Worm (Caenorhabditis elegans) whole organism, L4 larva: ENCODE results near the gene bath-5.

Experiments
- F10B5.3 ChIP-seq: sonication (generic microtip); optimal IDR thresholded peaks from 2 replicates; lab custom pipeline; 2016; ENCODE audit warnings: mild to moderate bottlenecking, missing genetic modification characterization, missing compliant biosample characterization
- F26F4.8 ChIP-seq: fragments of 200-800 bp; sonication (Bioruptor generic); conservative IDR thresholded peaks from 2 replicates; pipeline ENCODE4 v1.3.6; 2022; ENCODE audit warnings: missing genetic modification characterization, missing compliant biosample characterization
- F37D6.2 ChIP-seq: sonication (generic microtip); optimal IDR thresholded peaks from 2 replicates; lab custom pipeline; 2016; ENCODE audit warnings: mild to moderate bottlenecking, missing genetic modification characterization, missing compliant biosample characterization
- T20F7.1 ChIP-seq: fragments of 200-800 bp; sonication (Bioruptor generic); optimal IDR thresholded peaks from 2 replicates; lab custom pipeline; 2018; ENCODE audit warnings: mild to moderate bottlenecking, missing genetic modification characterization, missing compliant biosample characterization
- T26A8.4 ChIP-seq: fragments of 200-800 bp; sonication (Bioruptor generic); IDR thresholded peaks from 2 replicates; pipeline ENCODE4 v1.3.6; 2022; ENCODE audit warnings: missing genetic modification characterization, missing compliant biosample characterization
- Y5F2A.4 ChIP-seq: fragments of 200-800 bp; sonication (Bioruptor generic); optimal IDR thresholded peaks from 2 replicates; lab custom pipeline; 2018; ENCODE audit warnings: mild to moderate bottlenecking, missing genetic modification characterization, missing compliant biosample characterization
- Y75B8A.6 ChIP-seq: fragments of 200-800 bp; sonication (Bioruptor generic); IDR thresholded peaks from 2 replicates; pipeline ENCODE4 v1.3.6; 2022; ENCODE audit warnings: missing genetic modification reagents, missing genetic modification characterization, missing compliant biosample characterization
- aly-2 ChIP-seq: sonication (generic microtip); optimal IDR thresholded peaks from 2 replicates; lab custom pipeline; 2018; ENCODE audit warnings: missing biosample characterization, missing genetic modification characterization
- ceh-32 ChIP-seq: sonication (generic microtip); optimal IDR thresholded peaks from 2 replicates; lab custom pipeline; 2016; ENCODE audit warnings: mild to moderate bottlenecking, missing genetic modification characterization, missing compliant biosample characterization; ENCODE audit not compliant: poor library complexity
- ceh-44 ChIP-seq: fragments of 200-800 bp; sonication (Bioruptor generic); IDR thresholded peaks from 2 replicates; pipeline ENCODE4 v1.3.6; 2022; ENCODE audit warnings: missing genetic modification reagents, missing genetic modification characterization, missing compliant biosample characterization
- ceh-82 ChIP-seq: sonication (generic microtip); optimal IDR thresholded peaks from 2 replicates; lab custom pipeline; 2017; ENCODE audit warnings: missing biosample characterization, missing genetic modification characterization
- ces-1 ChIP-seq: fragments of 150-350 bp; sonication (generic microtip); optimal IDR thresholded peaks from 4 replicates; lab custom pipeline; 2014; ENCODE audit warnings: missing biosample characterization, missing genetic modification reagents, missing genetic modification characterization
- cey-2 ChIP-seq: sonication (generic microtip); optimal IDR thresholded peaks from 3 replicates; lab custom pipeline; 2017; ENCODE audit warnings: missing genetic modification characterization, mild to moderate bottlenecking, missing compliant biosample characterization, antibody characterized with exemption, borderline replicate concordance; ENCODE audit not compliant: insufficient read depth
- daf-12 ChIP-seq: fragments of 150-350 bp; optimal IDR thresholded peaks from 2 replicates; lab custom pipeline; 2014; ENCODE audit warnings: missing biosample characterization, missing genetic modification reagents, missing genetic modification characterization
- daf-19 ChIP-seq: fragments of 200-800 bp; sonication (Bioruptor generic); conservative IDR thresholded peaks from 2 replicates; pipeline ENCODE4 v1.3.6; 2022; ENCODE audit warnings: missing genetic modification characterization, missing compliant biosample characterization
- daf-8 ChIP-seq: fragments of 200-800 bp; sonication (Bioruptor generic); IDR thresholded peaks from 2 replicates; pipeline ENCODE4 v1.3.6; 2022; ENCODE audit warnings: missing genetic modification characterization, missing compliant biosample characterization
- dmd-6 ChIP-seq: fragments of 200-800 bp; sonication (Bioruptor generic); IDR thresholded peaks from 2 replicates; pipeline ENCODE4 v1.3.6; 2022; ENCODE audit warnings: missing genetic modification reagents, missing genetic modification characterization, missing compliant biosample characterization
- dmd-9 ChIP-seq: fragments of 200-800 bp; sonication (Bioruptor generic); IDR thresholded peaks from 2 replicates; pipeline ENCODE4 v1.3.6; 2022; ENCODE audit warnings: missing genetic modification reagents, missing genetic modification characterization, missing compliant biosample characterization
- dpl-1 ChIP-seq: fragments of 150-350 bp; optimal IDR thresholded peaks from 2 replicates; lab custom pipeline; 2014; ENCODE audit warnings: missing biosample characterization, missing genetic modification reagents, missing genetic modification characterization
- duxl-1 ChIP-seq: sonication (generic microtip); optimal IDR thresholded peaks from 2 replicates; lab custom pipeline; 2016; ENCODE audit warnings: mild to moderate bottlenecking, missing genetic modification characterization, moderate library complexity, missing compliant biosample characterization; ENCODE audit not compliant: poor library complexity
- dve-1 ChIP-seq: sonication (generic microtip); optimal IDR thresholded peaks from 2 replicates; lab custom pipeline; 2017; ENCODE audit warnings: antibody characterized with exemption, mild to moderate bottlenecking, missing genetic modification characterization, missing compliant biosample characterization; ENCODE audit not compliant: insufficient read depth
- egl-27 ChIP-seq: sonication (generic microtip); optimal IDR thresholded peaks from 3 replicates; lab custom pipeline; 2017; ENCODE audit warnings: missing biosample characterization, missing genetic modification reagents, missing genetic modification characterization
- fkh-10 ChIP-seq: fragments of 150-350 bp; optimal IDR thresholded peaks from 2 replicates; lab custom pipeline; 2014; ENCODE audit warnings: missing biosample characterization, missing genetic modification reagents, missing genetic modification characterization
- fos-1 ChIP-seq: fragments of 150-350 bp; optimal IDR thresholded peaks from 2 replicates; lab custom pipeline; 2014; ENCODE audit warnings: missing biosample characterization, missing genetic modification characterization
- gei-8 ChIP-seq: fragments of 200-800 bp; sonication (Bioruptor generic); optimal IDR thresholded peaks from 2 replicates; lab custom pipeline; 2018; ENCODE audit warnings: mild to moderate bottlenecking, missing genetic modification characterization, missing compliant biosample characterization
- hif-1 ChIP-seq, 2 experiments: sonication (generic microtip); optimal IDR thresholded peaks; 2 replicates each; lab custom pipeline; 2016 to 2017; ENCODE audit warnings: missing compliant biosample characterization in 2 of 2, missing genetic modification characterization in 2 of 2, missing genetic modification reagents in 2 of 2, missing genotype in 2 of 2, mild to moderate bottlenecking in 1 of 2
- hlh-11 ChIP-seq: fragments of 200-800 bp; sonication (Bioruptor generic); optimal IDR thresholded peaks from 2 replicates; lab custom pipeline; 2018; ENCODE audit warnings: mild to moderate bottlenecking, missing genetic modification characterization, missing compliant biosample characterization
- lim-7 ChIP-seq: fragments of 200-800 bp; sonication (Bioruptor generic); IDR thresholded peaks from 2 replicates; pipeline ENCODE4 v1.3.6; 2022; ENCODE audit warnings: missing genetic modification characterization, missing compliant biosample characterization
- lin-13 ChIP-seq: fragments of 150-350 bp; optimal IDR thresholded peaks from 2 replicates; lab custom pipeline; 2014; ENCODE audit warnings: missing biosample characterization, missing genetic modification reagents, missing genetic modification characterization
- lin-29 ChIP-seq: fragments of 200-800 bp; sonication (Bioruptor generic); IDR thresholded peaks from 2 replicates; pipeline ENCODE4 v1.3.6; 2022; ENCODE audit warnings: missing genetic modification reagents, missing genetic modification characterization, missing compliant biosample characterization
- lin-38 ChIP-seq: fragments of 200-800 bp; sonication (Bioruptor generic); IDR thresholded peaks from 2 replicates; pipeline ENCODE4 v1.3.6; 2022; ENCODE audit warnings: missing genetic modification reagents, missing genetic modification characterization, missing compliant biosample characterization
- lsy-2 ChIP-seq, 2 experiments: fragments of 150-350 bp in 1 of 2; sonication (generic microtip) in 1 of 2; optimal IDR thresholded peaks; 2 replicates each; lab custom pipeline; 2014 to 2017; ENCODE audit warnings: missing biosample characterization in 2 of 2, missing genetic modification characterization in 2 of 2
- mep-1 ChIP-seq: fragments of 150-350 bp; sonication (generic microtip); optimal IDR thresholded peaks from 3 replicates; lab custom pipeline; 2014; ENCODE audit warnings: missing biosample characterization, missing genetic modification characterization
- mes-2 ChIP-seq: sonication (generic microtip); optimal IDR thresholded peaks from 2 replicates; lab custom pipeline; 2016; ENCODE audit warnings: missing genotype, mild to moderate bottlenecking, missing genetic modification characterization, missing compliant biosample characterization; ENCODE audit not compliant: poor library complexity, severe bottlenecking
- mxl-2 ChIP-seq: fragments of 200-800 bp; sonication (Bioruptor generic); conservative IDR thresholded peaks from 2 replicates; pipeline ENCODE4 v1.3.6; 2022; ENCODE audit warnings: missing genetic modification reagents, missing genetic modification characterization, missing compliant biosample characterization
- nhr-10 ChIP-seq: fragments of 150-350 bp; optimal IDR thresholded peaks from 2 replicates; lab custom pipeline; 2014; ENCODE audit warnings: missing biosample characterization, missing genetic modification characterization
- nhr-11 ChIP-seq: fragments of 150-350 bp; optimal IDR thresholded peaks from 2 replicates; lab custom pipeline; 2014; ENCODE audit warnings: missing biosample characterization, missing genetic modification characterization
- nhr-28 ChIP-seq: fragments of 150-350 bp; optimal IDR thresholded peaks from 2 replicates; lab custom pipeline; 2014; ENCODE audit warnings: missing biosample characterization, missing genetic modification characterization
- nhr-41 ChIP-seq: fragments of 200-800 bp; sonication (Bioruptor generic); IDR thresholded peaks from 2 replicates; pipeline ENCODE4 v1.3.6; 2022; ENCODE audit warnings: missing genetic modification reagents, missing genetic modification characterization, missing compliant biosample characterization
- nhr-48 ChIP-seq: sonication (generic microtip); optimal IDR thresholded peaks from 2 replicates; lab custom pipeline; 2016; ENCODE audit warnings: mild to moderate bottlenecking, missing genetic modification characterization, missing compliant biosample characterization
- nhr-76 ChIP-seq: fragments of 150-350 bp; optimal IDR thresholded peaks from 2 replicates; lab custom pipeline; 2014; ENCODE audit warnings: missing biosample characterization, missing genetic modification characterization
- pqm-1 ChIP-seq: sonication (generic microtip); optimal IDR thresholded peaks from 2 replicates; lab custom pipeline; 2017; ENCODE audit warnings: missing biosample characterization, missing genetic modification characterization
- rbr-2 ChIP-seq: sonication (generic microtip); optimal IDR thresholded peaks from 2 replicates; lab custom pipeline; 2016; ENCODE audit warnings: missing genotype, missing genetic modification characterization, missing compliant biosample characterization
- sdz-12 ChIP-seq: fragments of 200-800 bp; sonication (Bioruptor generic); optimal IDR thresholded peaks from 2 replicates; lab custom pipeline; 2018; ENCODE audit warnings: mild to moderate bottlenecking, missing genetic modification characterization, missing compliant biosample characterization
- set-16 ChIP-seq: fragments of 200-800 bp; sonication (Bioruptor generic); IDR thresholded peaks from 2 replicates; pipeline ENCODE4 v1.3.6; 2022; ENCODE audit warnings: missing genetic modification reagents, missing genetic modification characterization, missing compliant biosample characterization
- snpc-4 ChIP-seq: fragments of 150-350 bp; optimal IDR thresholded peaks from 2 replicates; lab custom pipeline; 2014; ENCODE audit warnings: missing biosample characterization, missing genetic modification characterization
- spr-3 ChIP-seq: fragments of 200-800 bp; sonication (Bioruptor generic); optimal IDR thresholded peaks from 2 replicates; lab custom pipeline; 2018; ENCODE audit warnings: mild to moderate bottlenecking, missing genetic modification characterization, missing compliant biosample characterization
- tag-97 ChIP-seq: fragments of 200-800 bp; sonication (Bioruptor generic); IDR thresholded peaks from 2 replicates; pipeline ENCODE4 v1.3.6; 2022; ENCODE audit warnings: missing genetic modification characterization, missing compliant biosample characterization
- unc-39 ChIP-seq: sonication (generic microtip); optimal IDR thresholded peaks from 2 replicates; lab custom pipeline; 2017; ENCODE audit warnings: missing biosample characterization, missing genetic modification characterization
- zfp-2 ChIP-seq: sonication (generic microtip); optimal IDR thresholded peaks from 2 replicates; lab custom pipeline; 2016; ENCODE audit warnings: mild to moderate bottlenecking, missing genetic modification characterization, missing compliant biosample characterization

Gene bath-5

DNA sequence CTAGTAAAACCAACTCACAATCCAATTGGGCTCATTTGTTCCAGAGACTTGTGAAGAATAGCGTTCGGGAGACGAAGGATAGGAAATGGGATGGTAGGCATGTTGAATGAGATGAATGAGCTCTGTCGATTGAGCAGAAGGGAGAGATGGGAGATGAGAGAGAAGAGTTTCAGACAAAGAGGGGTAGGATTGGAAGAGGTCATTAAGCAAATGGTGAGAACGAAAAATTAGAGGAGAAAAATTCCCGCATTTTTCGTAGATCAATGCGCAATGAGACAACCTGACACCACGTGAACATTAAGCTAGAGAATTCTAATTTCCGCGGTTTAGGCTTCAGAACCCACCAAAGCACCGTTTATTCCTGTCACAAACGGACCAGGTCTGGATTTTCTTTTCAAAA, 32.2 kb upstream of the bath-5 start, which contains the start of gene F07E5.13:
F07E5.13 (minus strand) TSS at position 101 of the 400 bp plus-strand sequence.
- TF ChIP-seq tag-97 (GFP tag; lab: Robert Waterston, UW): no peak
- no peak for TF ChIP-seq F26F4.8 (GFP tag; lab: Robert Waterston, UW)

- TF ChIP-seq fkh-10 (peak; percentile 13), F26F4.8 (GFP tag; lab: Robert Waterston, UW) (no peak), nhr-10 (tag; lab: Kevin White, UChicago) (no peak), T26A8.4 (no peak), lin-29 (GFP tag; lab: Robert Waterston, UW) (no peak), Y75B8A.6 (no peak), T20F7.1 (GFP tag; lab: Kevin White, UChicago) (no peak), F10B5.3 (no peak), cey-2 (tag; lab: Kevin White, UChicago) (no peak), lim-7 (GFP tag; lab: Robert Waterston, UW) (no peak), dve-1 (tag; lab: Kevin White, UChicago) (no peak), spr-3 (GFP tag; lab: Kevin White, UChicago) (no peak), mes-2 (tag; lab: Kevin White, UChicago) (peak; percentile 81), nhr-76 (tag; lab: Kevin White, UChicago) (no peak), mep-1 (no peak), fos-1 (tag; lab: Kevin White, UChicago) (no peak), set-16 (GFP tag; lab: Robert Waterston, UW) (no peak), dpl-1 (GFP tag; lab: Kevin White, UChicago) (peak; percentile 64), nhr-48 (tag; lab: Kevin White, UChicago) (no peak), mxl-2 (no peak), daf-12 (tag; lab: Kevin White, UChicago) (no peak), duxl-1 (tag; lab: Kevin White, UChicago) (no peak), ceh-32 (tag; lab: Kevin White, UChicago) (no peak), lin-13 (peak; percentile 45), daf-19 (GFP tag; lab: Robert Waterston, UW) (no peak), nhr-41 (GFP tag; lab: Robert Waterston, UW) (no peak), nhr-28 (tag; lab: Kevin White, UChicago) (peak; percentile 48), Y5F2A.4 (GFP tag; lab: Kevin White, UChicago) (no peak), lsy-2 (tag; optimal IDR thresholded peaks at IDR 0.05; lab: Kevin White, UChicago) (peak; percentile 74 to 97), unc-39 (no peak), aly-2 (tag; lab: Kevin White, UChicago) (no peak), daf-8 (GFP tag; lab: Robert Waterston, UW) (no peak), dmd-6 (GFP tag; lab: Robert Waterston, UW) (peak; percentile 24; the same call in 1 of the 2 replicates), F37D6.2 (no peak), ces-1 (GFP tag; lab: Kevin White, UChicago) (no peak), lin-38 (GFP tag; lab: Robert Waterston, UW) (peak; percentile 69), sdz-12 (GFP tag; lab: Kevin White, UChicago) (no peak), egl-27 (tag; lab: Kevin White, UChicago) (no peak), ceh-44 (GFP tag; lab: Robert Waterston, UW) (no peak), dmd-9 (no peak), rbr-2 (tag; lab: Kevin White, UChicago) (no peak), snpc-4 (no peak), ceh-82 (no peak), hif-1 (tag; optimal IDR thresholded peaks at IDR 0.05; lab: Kevin White, UChicago) (no peak), pqm-1 (no peak), hlh-11 (tag; lab: Kevin White, UChicago) (no peak), gei-8 (GFP tag; lab: Kevin White, UChicago) (no peak), zfp-2 (tag; lab: Kevin White, UChicago) (no peak), nhr-11 (tag; lab: Kevin White, UChicago) (peak; percentile 69)
Observed at ce11 chrII:2058985-2059384, 27.2 kb upstream of the bath-5 start, which contains the start of gene F07E5.5. F07E5.5 (minus strand) TSS chrII:2059070.
